Fruit fly (Drosophila melanogaster): Measurements from ENCODE around the gene CG13896.

The CG13896 gene

dm6 chr3L:707992-708489 is 3.6 kb downstream of the CG13896 start, which contains the start of gene CG13895:
Gene CG13895, minus strand, starts transcription at chr3L:708205.
- no peak for TF ChIP-seq psq (optimal IDR thresholded peaks at IDR 0.05)

- TF ChIP-seq EcR (GFP tag; optimal IDR thresholded peaks at IDR 0.05) (no peak), CG8478 (optimal IDR thresholded peaks at IDR 0.05) (no peak), usp (GFP tag; optimal IDR thresholded peaks at IDR 0.05) (no peak)
These were observed 6.7 kb downstream of the CG13896 start for dm6 chr3L:704661-705543.

- TF ChIP-seq CG8478 (optimal IDR thresholded peaks at IDR 0.05) (no peak), usp (GFP tag; optimal IDR thresholded peaks at IDR 0.05) (no peak), psq (optimal IDR thresholded peaks at IDR 0.05) (no peak), Dll (optimal IDR thresholded peaks at IDR 0.05) (no peak), pan (optimal IDR thresholded peaks at IDR 0.05) (no peak), EcR (GFP tag; optimal IDR thresholded peaks at IDR 0.05) (no peak)
These were observed 8.4 kb downstream of the CG13896 start for dm6 chr3L:703160-703793.

dm6 chr3L:701798-702635 is 9.6 kb downstream of the CG13896 start:
- TF ChIP-seq Dll (optimal IDR thresholded peaks at IDR 0.05): no peak
- TF ChIP-seq EcR (GFP tag; optimal IDR thresholded peaks at IDR 0.05): no peak
- no peak for TF ChIP-seq psq (optimal IDR thresholded peaks at IDR 0.05)
- no peak for TF ChIP-seq pan (optimal IDR thresholded peaks at IDR 0.05)
- no peak for TF ChIP-seq usp (GFP tag; optimal IDR thresholded peaks at IDR 0.05)
- TF ChIP-seq CG8478 (optimal IDR thresholded peaks at IDR 0.05): no peak

- TF ChIP-seq pan (optimal IDR thresholded peaks at IDR 0.05): no peak
- TF ChIP-seq psq (optimal IDR thresholded peaks at IDR 0.05): no peak
- TF ChIP-seq EcR (GFP tag; optimal IDR thresholded peaks at IDR 0.05): no peak
These were observed 11.3 kb downstream of the CG13896 start for dm6 chr3L:700160-700917.

- no peak for TF ChIP-seq psq (optimal IDR thresholded peaks at IDR 0.05)
- no peak for TF ChIP-seq Dll (optimal IDR thresholded peaks at IDR 0.05)
- TF ChIP-seq pan (optimal IDR thresholded peaks at IDR 0.05): no peak
- no peak for TF ChIP-seq usp (GFP tag; optimal IDR thresholded peaks at IDR 0.05)
- no peak for TF ChIP-seq EcR (GFP tag; optimal IDR thresholded peaks at IDR 0.05)
- TF ChIP-seq CG8478 (optimal IDR thresholded peaks at IDR 0.05): no peak
These were observed 12.1 kb downstream of the CG13896 start for dm6 chr3L:699368-700150.

- TF ChIP-seq Dll (optimal IDR thresholded peaks at IDR 0.05) (no peak), psq (optimal IDR thresholded peaks at IDR 0.05) (no peak), pan (optimal IDR thresholded peaks at IDR 0.05) (no peak), CG8478 (optimal IDR thresholded peaks at IDR 0.05) (no peak), usp (GFP tag; optimal IDR thresholded peaks at IDR 0.05) (no peak), EcR (GFP tag; optimal IDR thresholded peaks at IDR 0.05) (no peak)
These were observed 12.8 kb downstream of the CG13896 start, which contains the start of gene CG13894 for dm6 chr3L:698748-699367. Gene CG13894, minus strand, starts transcription at chr3L:699144.

dm6 chr3L:697724-698123 is 13.9 kb downstream of the CG13896 start:
- no peak for TF ChIP-seq usp (GFP tag; optimal IDR thresholded peaks at IDR 0.05)
- TF ChIP-seq CG8478 (optimal IDR thresholded peaks at IDR 0.05): no peak

- TF ChIP-seq EcR (GFP tag; optimal IDR thresholded peaks at IDR 0.05) (no peak), CG8478 (optimal IDR thresholded peaks at IDR 0.05) (no peak), Dll (optimal IDR thresholded peaks at IDR 0.05) (no peak), usp (GFP tag; optimal IDR thresholded peaks at IDR 0.05) (no peak), psq (optimal IDR thresholded peaks at IDR 0.05) (no peak), pan (optimal IDR thresholded peaks at IDR 0.05) (no peak)
These were observed 14.6 kb downstream of the CG13896 start for dm6 chr3L:697055-697427.

- no peak for TF ChIP-seq CG8478 (optimal IDR thresholded peaks at IDR 0.05)
- no peak for TF ChIP-seq usp (GFP tag; optimal IDR thresholded peaks at IDR 0.05)
- TF ChIP-seq pan (optimal IDR thresholded peaks at IDR 0.05): no peak
- no peak for TF ChIP-seq Dll (optimal IDR thresholded peaks at IDR 0.05)
- TF ChIP-seq psq (optimal IDR thresholded peaks at IDR 0.05): no peak
- TF ChIP-seq EcR (GFP tag; optimal IDR thresholded peaks at IDR 0.05): no peak
These were observed 15.1 kb downstream of the CG13896 start for dm6 chr3L:696404-697054.
